Fruit fly (Drosophila melanogaster) whole organism, adult: ENCODE results near the gene Prp4k.

Experiments used
- Crg-1 ChIP-seq: fragments of 200-800 bp; sonication (Bioruptor generic); optimal IDR thresholded peaks from 2 replicates; lab custom pipeline; 2016; ENCODE audit warnings: missing biosample characterization, missing genetic modification characterization
- tj ChIP-seq: fragments of 200-800 bp; sonication (Bioruptor generic); optimal IDR thresholded peaks from 3 replicates; lab custom pipeline; 2017; ENCODE audit warnings: missing biosample characterization, mild to moderate bottlenecking, missing genetic modification characterization, moderate library complexity

Prp4k gene

dm6 chr3L:157674-158179 lies 53.5 kb downstream of the Prp4k start:
- no peak for TF ChIP-seq Crg-1 (GFP tag; lab: Kevin White, UChicago)
- TF ChIP-seq tj (GFP tag; lab: Kevin White, UChicago): peak; percentile 98
